Fruit fly (Drosophila melanogaster): Measurements from ENCODE around the gene CG4678.
A peak's percentile ranks its signal among the peaks of the same experiment; 100 is the strongest.

Gene CG4678

DNA sequence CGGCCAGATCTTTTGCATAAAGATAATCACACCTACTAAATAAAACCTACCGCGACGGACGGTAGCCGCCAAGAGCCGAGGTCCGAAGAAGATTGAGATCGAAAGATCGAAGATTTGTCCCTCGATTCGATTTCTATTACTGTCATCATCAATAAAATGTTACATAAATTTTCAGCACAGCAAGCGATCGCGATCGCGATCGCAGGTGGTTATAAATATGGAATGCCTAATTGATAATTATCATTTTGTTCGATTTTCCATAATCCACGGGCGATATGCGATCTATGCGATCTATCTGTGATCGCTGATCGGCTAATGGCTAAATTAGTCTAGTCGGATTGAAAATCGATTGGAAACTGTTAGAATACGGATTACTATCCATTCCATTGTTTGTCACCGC, 37.3 kb downstream of the CG4678 start:
- no peak for TF ChIP-seq CG17801 (GFP tag; optimal IDR thresholded peaks at IDR 0.05; ENCODE audit: partially characterized antibody)

DNA sequence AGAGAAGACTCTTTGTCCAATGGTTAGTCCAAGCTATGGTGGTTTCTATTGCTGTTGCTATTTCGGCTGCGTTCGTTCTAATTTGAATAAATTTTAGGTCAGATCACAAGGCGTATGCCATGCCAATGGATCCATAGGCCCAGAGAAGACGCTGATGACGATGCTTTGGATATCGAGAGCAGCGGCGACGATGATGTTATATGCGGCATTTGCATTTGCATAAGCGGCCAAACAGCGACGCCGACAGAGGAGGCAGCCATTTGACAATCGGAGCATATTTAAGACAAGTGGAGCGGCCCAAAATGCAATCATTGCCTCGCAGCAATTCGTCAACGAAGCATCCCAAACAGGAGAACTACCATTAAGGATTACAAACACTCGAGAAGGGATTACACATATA, 38.7 kb downstream of the CG4678 start, which contains the start of gene TwdlY:
Gene TwdlY (plus strand): TSS at position 301 of the 400 bp plus-strand sequence.
- no peak for TF ChIP-seq CG17801 (GFP tag; optimal IDR thresholded peaks at IDR 0.05; ENCODE audit: partially characterized antibody)

DNA sequence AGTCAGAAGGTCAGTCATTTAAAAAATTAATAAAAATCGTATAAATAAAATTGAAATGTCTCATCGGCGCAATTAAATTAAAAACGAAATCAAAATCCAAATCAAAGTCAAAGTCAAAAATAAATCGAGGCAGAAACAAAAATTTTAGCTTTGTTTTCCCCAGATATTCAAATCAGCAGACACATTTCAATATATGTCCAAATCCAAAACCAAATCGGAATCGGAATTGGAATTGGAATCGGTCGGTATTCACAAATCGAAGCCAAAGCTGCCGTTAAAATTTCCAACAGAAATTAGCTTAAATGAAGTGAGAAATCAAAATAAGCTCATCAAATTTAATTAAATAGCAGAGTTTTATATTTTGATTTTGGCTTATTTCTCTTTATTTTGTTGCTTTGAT, 40.2 kb downstream of the CG4678 start:
- no peak for TF ChIP-seq CG17801 (GFP tag; optimal IDR thresholded peaks at IDR 0.05; ENCODE audit: partially characterized antibody)

DNA sequence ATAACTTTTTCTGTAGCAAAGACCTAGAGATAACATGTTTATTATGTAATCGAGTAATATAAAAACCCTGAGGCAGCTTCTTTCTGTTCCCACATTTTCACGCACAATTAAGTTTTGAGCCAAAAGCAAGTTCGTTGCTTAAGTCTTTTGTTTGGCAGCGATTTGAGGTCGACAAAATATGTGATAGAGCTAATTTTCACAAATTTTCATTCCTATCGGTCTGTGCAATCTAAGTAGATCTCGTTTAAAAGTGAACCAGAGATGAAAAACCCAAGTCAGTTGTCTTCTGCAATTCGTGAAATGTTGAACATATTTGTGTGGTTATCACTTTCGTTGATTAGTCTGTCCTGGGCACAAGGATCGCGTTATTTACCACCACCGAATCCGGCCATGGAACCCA, 41.9 kb downstream of the CG4678 start, which contains the start of gene TwdlZ:
Gene TwdlZ (plus strand): TSS at position 301 of the 400 bp plus-strand sequence.
- TF ChIP-seq CG17801 (GFP tag; optimal IDR thresholded peaks at IDR 0.05; ENCODE audit: partially characterized antibody), result no peak

DNA sequence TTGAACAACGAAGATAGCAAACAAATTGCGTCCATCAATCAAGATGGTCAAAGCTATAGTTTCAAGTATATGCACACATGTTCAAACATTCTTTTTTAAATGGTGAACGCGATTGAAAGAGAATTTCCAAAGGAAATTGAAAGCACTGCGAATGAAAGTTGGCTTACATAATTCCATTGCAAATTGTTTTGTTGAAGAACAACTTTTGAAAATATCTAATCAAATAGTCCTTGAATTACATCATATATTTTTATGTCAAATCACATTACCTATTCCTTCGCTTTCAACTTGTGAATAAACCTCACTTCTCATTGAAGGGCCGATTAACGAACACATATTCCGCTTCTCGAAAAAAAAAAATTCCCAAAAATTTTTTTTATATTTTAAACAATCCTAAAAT, 44.7 kb downstream of the CG4678 start, which contains the start of gene CG32568:
Gene CG32568 (plus strand): TSS at position 301 of the 400 bp plus-strand sequence.
- no peak for TF ChIP-seq CG17801 (GFP tag; optimal IDR thresholded peaks at IDR 0.05; ENCODE audit: partially characterized antibody)

DNA sequence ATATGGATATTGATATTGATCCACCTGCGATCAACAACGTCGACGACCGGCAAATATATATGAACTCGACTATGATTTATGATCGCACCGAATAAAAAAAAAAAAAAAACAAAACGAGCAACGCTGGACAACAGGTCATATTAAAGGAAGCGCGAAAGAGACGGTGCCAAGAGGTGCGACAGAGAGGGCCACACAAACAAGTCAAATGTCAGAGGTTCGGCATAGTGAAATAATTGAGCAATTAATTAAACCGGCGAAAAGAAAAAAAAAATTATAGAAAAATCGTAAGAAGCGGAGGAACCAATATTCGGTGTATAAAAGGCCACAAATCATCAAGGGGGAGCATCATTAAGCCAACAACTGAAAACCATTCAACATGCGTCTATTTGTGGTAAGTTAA, 46.6 kb downstream of the CG4678 start, which contains the start of gene Twdlalpha:
Gene Twdlalpha (plus strand): TSS at position 301 of the 400 bp plus-strand sequence.
- no peak for TF ChIP-seq CG17801 (GFP tag; optimal IDR thresholded peaks at IDR 0.05; ENCODE audit: partially characterized antibody)

DNA sequence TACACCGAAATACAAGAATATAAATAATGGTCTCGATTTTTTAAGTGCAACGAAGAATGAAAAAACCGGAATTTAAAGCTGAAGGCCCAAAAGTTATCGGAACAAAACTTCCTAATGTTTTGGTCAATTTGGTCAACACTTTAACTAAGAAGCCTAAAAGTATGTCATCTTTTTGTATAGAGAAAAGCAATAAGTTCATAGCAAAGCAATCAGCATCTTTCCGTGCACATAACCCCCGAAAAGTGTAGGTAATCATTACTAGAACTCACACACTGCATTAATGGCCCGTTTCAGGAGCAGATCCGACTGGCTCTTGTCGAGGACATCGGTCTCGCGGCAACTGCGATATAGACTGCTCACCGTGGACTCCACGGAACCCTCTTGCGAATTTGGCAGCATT, 48.4 kb downstream of the CG4678 start:
- no peak for TF ChIP-seq CG17801 (GFP tag; optimal IDR thresholded peaks at IDR 0.05; ENCODE audit: partially characterized antibody)

DNA sequence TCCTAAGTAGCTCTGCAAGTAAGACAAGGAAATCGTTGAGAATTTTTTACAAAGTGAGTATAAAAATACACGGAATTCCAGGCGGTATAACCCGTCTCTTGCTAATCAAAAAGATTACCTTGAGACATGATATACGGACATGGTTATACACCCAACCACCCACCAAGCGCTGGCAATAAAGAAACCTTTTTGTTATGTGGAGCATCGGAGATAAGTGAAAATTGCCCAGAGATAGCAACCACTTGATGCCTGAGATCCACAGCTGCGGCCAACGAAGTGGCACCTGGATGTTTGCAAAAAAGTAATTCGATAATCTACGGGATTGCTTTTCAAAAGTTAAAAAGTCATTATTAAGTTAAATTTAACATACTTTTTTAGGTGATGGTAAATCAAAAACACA, 50.0 kb downstream of the CG4678 start:
- TF ChIP-seq CG17801 (GFP tag; optimal IDR thresholded peaks at IDR 0.05; ENCODE audit: partially characterized antibody), result no peak

DNA sequence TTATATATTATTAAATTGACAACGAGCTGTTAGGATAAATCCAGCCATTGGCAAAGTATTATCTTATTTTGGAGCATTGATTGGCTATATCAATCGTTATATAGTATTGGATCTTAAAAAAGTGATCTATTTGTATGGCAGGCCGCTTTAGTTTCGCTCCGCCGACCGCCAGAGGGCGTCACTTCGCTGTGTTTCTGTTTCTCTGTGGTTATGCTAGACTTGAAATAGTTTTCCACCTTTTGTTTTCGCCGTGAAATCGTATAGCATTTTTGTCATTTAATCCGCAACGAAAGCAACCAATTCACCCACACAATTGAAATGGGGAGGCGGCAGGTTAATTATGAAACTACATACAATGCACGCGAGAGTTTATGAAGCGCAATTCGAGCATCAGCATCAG, 50.9 kb downstream of the CG4678 start:
- TF ChIP-seq CG17801 (GFP tag; optimal IDR thresholded peaks at IDR 0.05; ENCODE audit: partially characterized antibody), result no peak

DNA sequence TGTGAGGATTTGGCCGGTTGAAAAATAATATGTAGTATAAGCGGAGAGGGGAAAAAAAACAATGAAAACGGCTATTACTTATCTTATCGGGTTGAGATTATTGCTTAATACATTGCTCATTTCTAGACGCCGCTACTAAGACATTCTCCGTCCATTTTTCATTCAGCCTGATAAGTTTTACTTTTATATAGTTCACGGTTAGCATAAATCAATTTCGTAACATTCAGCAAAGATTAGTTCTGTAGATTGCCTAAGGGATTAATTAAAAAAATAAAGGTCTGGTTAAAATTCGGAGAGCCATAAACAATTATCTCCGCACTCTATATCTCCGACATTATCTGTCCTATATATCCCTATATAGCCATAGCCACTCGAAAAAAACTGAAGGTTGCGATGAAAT, 51.5 kb downstream of the CG4678 start:
- TF ChIP-seq CG17801 (GFP tag; optimal IDR thresholded peaks at IDR 0.05; ENCODE audit: partially characterized antibody), result peak; percentile 19

DNA sequence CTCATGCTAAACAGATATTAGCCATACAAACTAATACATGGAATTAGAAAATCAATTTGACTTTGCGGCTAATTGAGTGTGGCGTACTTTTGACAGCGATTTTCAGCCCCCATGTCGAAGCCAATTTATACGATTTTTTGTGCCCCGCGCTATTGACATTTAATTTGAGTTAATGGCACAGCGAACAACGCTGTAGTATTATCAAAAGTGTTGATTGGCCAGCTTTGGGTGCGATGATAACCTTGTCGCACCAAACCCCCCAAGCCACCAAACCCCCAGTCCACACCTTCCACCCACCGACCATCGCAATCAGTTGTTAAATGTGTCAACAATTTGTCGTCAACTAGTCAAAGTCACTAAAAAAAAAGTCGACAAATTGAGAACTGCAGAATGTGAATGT, 53.4 kb downstream of the CG4678 start:
- no peak for TF ChIP-seq CG17801 (GFP tag; optimal IDR thresholded peaks at IDR 0.05; ENCODE audit: partially characterized antibody)

DNA sequence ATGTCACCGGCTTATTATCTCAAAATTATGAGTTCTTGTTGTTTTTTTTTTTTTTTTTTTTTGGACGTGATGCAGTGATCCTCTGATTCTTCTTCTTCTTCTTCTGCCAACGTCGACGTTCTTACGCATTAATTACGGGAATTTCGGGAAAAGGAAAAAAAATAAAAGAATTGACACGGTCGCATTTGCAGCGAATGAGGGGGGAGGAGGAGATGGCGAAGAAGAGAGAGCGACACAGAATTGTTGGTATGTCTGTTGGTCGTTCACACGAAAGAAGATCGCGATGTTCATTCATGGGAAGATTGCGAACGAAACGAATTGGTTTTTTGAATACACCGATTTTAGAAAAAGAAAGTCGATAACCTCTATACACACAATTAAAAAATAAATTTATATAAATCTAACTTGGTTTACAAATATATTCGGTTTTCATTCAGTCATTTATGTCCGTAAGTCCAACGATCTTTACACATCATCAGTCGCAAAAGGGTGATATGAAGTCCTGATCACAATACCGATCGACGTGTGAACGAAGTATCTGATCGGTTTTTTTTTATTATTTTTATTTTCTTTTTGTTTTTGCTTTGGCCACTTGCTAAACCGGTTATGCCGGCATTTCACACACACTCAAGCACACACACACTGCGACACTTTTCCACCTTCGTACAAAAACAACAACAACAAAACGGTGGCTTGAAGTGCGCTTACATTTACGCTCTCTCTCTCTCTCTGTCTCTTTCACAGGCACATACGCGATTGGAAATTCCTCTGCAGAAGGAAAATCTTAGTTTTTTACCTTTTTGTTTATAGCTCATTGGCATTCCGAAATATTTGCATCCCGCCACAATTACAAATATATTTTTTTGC, 55.0 kb downstream of the CG4678 start:
- TF ChIP-seq CG17801 (GFP tag; optimal IDR thresholded peaks at IDR 0.05; ENCODE audit: partially characterized antibody), result peak; percentile 94

DNA sequence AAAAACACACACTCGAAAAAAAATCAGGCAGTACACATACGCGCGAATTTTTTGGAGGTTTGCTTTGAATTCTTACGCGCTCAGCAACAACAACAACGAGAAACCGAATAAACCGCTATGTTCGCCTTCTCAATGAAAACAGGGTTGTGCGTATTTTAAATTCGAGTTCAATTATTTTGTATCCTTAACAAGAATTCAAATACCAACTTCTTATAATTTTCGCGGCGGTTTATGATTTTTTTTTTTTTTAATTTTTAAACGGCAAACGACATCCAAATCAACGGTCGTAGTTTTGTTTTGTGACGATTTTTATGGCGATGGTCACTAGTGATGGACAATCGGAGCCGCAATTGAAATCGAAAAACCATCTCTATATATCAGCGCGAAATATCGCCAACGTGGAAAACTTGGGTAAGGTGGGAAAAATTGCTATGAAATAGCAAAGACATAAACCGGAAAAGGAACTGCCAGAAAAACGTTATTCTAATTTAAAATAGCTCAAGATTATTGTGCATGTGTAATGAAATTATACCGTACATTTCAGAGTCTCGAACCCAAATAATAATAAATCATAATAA, 55.7 kb downstream of the CG4678 start, which contains the start of gene goe:
Gene goe (minus strand): TSS at position 332 of the 578 bp plus-strand sequence.
- TF ChIP-seq CG17801 (GFP tag; optimal IDR thresholded peaks at IDR 0.05; ENCODE audit: partially characterized antibody), result peak; percentile 23

DNA sequence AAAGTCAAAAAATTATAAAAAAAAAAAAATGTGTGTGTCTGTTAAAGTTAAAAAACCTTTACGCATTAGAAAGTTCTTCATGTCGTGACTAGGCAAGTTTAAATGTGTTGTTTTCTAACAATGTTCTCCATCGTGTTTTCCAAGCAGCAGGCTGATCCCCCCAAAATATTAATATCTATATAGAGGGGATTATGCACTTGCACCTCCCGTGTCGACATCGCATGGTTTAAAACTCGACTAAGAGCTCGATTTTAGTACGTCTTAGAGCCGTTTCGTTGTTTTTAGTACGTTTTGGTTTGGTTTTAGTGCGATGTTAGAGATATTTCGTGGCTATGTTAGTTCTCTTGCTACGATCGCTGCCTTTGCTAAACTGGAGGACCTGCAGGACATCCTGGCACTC, 57.1 kb downstream of the CG4678 start:
- TF ChIP-seq CG17801 (GFP tag; optimal IDR thresholded peaks at IDR 0.05; ENCODE audit: partially characterized antibody), result no peak

DNA sequence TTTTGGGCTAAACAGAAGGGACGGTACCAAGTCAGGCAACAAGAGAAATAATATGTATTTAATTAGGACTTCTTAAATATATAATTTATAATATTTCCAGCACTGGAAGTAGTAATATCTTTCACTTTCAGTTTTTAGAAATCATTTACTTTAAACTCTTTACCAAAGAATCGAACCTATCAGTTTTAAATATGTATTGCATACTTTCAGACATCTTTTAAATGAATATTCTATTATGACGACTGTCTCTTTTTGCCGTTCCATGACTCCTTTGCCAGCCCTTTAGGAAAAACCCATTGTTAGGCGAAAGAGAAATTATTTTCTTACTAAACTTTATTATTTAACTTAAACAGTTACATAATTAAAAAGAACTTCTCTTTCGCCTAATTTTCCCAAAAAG, 61.7 kb downstream of the CG4678 start:
- no peak for TF ChIP-seq CG17801 (GFP tag; optimal IDR thresholded peaks at IDR 0.05; ENCODE audit: partially characterized antibody)

DNA sequence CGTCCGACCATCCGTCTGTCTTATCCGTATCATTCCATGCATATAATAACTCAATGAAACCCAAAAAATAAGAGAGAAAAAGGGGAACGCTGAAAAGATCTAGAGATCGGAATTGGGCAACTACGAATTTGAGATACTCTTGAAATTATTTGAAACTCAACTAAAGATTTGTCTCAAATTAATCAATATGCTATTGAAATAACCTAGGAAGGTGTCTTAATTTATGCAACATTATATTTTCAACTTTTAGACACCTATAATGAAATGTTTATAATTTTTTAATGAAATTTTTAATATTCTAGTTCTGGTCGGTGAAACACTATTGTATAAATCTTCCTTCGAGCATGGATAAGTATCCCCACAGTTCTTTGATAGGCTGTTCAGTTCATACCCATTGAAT, 64.6 kb downstream of the CG4678 start:
- TF ChIP-seq CG17801 (GFP tag; optimal IDR thresholded peaks at IDR 0.05; ENCODE audit: partially characterized antibody), result no peak
